Fruit fly (Drosophila melanogaster) whole organism, embryonic: ENCODE measurements around the gene CG32206.
A peak's percentile ranks its signal among the peaks of the same experiment; 100 is the strongest.

Experiments
- Abd-B ChIP-seq: fragments of 200-800 bp; sonication (Bioruptor generic); optimal IDR thresholded peaks from 2 replicates; lab custom pipeline; 2018; ENCODE audit warnings: missing biosample characterization, mild to moderate bottlenecking, missing genetic modification characterization, moderate library complexity
- Antp ChIP-seq: fragments of 200-800 bp; sonication (Bioruptor generic); optimal IDR thresholded peaks from 3 replicates; lab custom pipeline; 2016; ENCODE audit warnings: missing biosample characterization, missing genetic modification characterization
- Bgb ChIP-seq: fragments of 200-800 bp; sonication (Bioruptor generic); IDR thresholded peaks from 2 replicates; pipeline ENCODE4 v1.3.6; 2022; ENCODE audit warnings: missing biosample characterization, missing genetic modification characterization; ENCODE audit not compliant: partially characterized antibody
- CG12236 ChIP-seq: fragments of 200-800 bp; sonication (Bioruptor generic); optimal IDR thresholded peaks from 2 replicates; lab custom pipeline; 2016; ENCODE audit warnings: missing biosample characterization, missing genetic modification characterization
- CG12744 ChIP-seq: fragments of 200-800 bp; sonication (Bioruptor generic); optimal IDR thresholded peaks from 2 replicates; lab custom pipeline; 2016; ENCODE audit warnings: missing biosample characterization, missing genetic modification characterization
- CG13894 ChIP-seq: fragments of 200-800 bp; sonication (Bioruptor generic); optimal IDR thresholded peaks from 3 replicates; lab custom pipeline; 2018; ENCODE audit warnings: missing biosample characterization, mild to moderate bottlenecking, missing genetic modification characterization, moderate library complexity
- CG14710 ChIP-seq: fragments of 200-800 bp; sonication (Bioruptor generic); optimal IDR thresholded peaks from 3 replicates; lab custom pipeline; 2019; ENCODE audit warnings: missing biosample characterization, mild to moderate bottlenecking, missing genetic modification characterization, moderate library complexity
- CG15514 ChIP-seq: fragments of 200-800 bp; sonication (Bioruptor generic); optimal IDR thresholded peaks from 3 replicates; lab custom pipeline; 2017; ENCODE audit warnings: missing biosample characterization, missing genetic modification characterization, mild to moderate bottlenecking, moderate library complexity, missing genetic modification reagents
- CG1602 ChIP-seq: fragments of 200-800 bp; sonication (Bioruptor generic); optimal IDR thresholded peaks from 3 replicates; lab custom pipeline; 2016; ENCODE audit warnings: missing biosample characterization, missing genetic modification characterization
- CG17829 ChIP-seq: fragments of 200-800 bp; optimal IDR thresholded peaks from 2 replicates; lab custom pipeline; 2019; ENCODE audit warnings: missing biosample characterization, mild to moderate bottlenecking, missing genetic modification characterization, moderate library complexity
- CG18011 ChIP-seq: fragments of 200-800 bp; sonication (Bioruptor generic); optimal IDR thresholded peaks from 2 replicates; lab custom pipeline; 2017; ENCODE audit warnings: missing biosample characterization, missing genetic modification characterization, mild to moderate bottlenecking, moderate library complexity, missing genotype
- CG1832 ChIP-seq: fragments of 200-800 bp; sonication (Bioruptor generic); optimal IDR thresholded peaks from 2 replicates; lab custom pipeline; 2017; ENCODE audit warnings: missing biosample characterization, mild to moderate bottlenecking, missing genetic modification characterization, inconsistent platforms
- CG2120 ChIP-seq: fragments of 200-800 bp; sonication (Bioruptor generic); optimal IDR thresholded peaks from 3 replicates; lab custom pipeline; 2016; ENCODE audit warnings: missing biosample characterization, missing genetic modification characterization
- CG2129 ChIP-seq: fragments of 200-800 bp; sonication (Bioruptor generic); IDR thresholded peaks from 2 replicates; pipeline ENCODE4 v1.3.6; 2022; ENCODE audit warnings: missing biosample characterization, missing genetic modification characterization; ENCODE audit not compliant: partially characterized antibody
- CG3163 ChIP-seq: fragments of 200-800 bp; sonication (Bioruptor generic); optimal IDR thresholded peaks from 3 replicates; lab custom pipeline; 2016; ENCODE audit warnings: missing biosample characterization, missing genetic modification characterization
- CG42726 ChIP-seq: fragments of 200-800 bp; sonication (Bioruptor generic); IDR thresholded peaks from 2 replicates; pipeline ENCODE4 v1.3.6; 2022; ENCODE audit warnings: missing biosample characterization, missing genetic modification characterization; ENCODE audit not compliant: partially characterized antibody
- CG6791 ChIP-seq: fragments of 200-800 bp; sonication (Bioruptor generic); IDR thresholded peaks from 3 replicates; pipeline ENCODE4 v1.3.6; 2022; ENCODE audit warnings: missing biosample characterization, missing genetic modification characterization; ENCODE audit not compliant: partially characterized antibody
- CG7963 ChIP-seq: fragments of 200-800 bp; sonication (Bioruptor generic); IDR thresholded peaks from 3 replicates; pipeline ENCODE4 v1.3.6; 2022; ENCODE audit warnings: missing biosample characterization, missing genetic modification characterization; ENCODE audit not compliant: partially characterized antibody
- CG8290 ChIP-seq, 3 experiments: fragments of 200-800 bp; sonication (Bioruptor generic); optimal IDR thresholded peaks; 2 replicates each; lab custom pipeline; 2016 to 2019; ENCODE audit warnings: missing biosample characterization in 3 of 3, missing genetic modification characterization in 3 of 3, mild to moderate bottlenecking in 2 of 3, moderate library complexity in 1 of 3
- CG8765 ChIP-seq: fragments of 200-800 bp; sonication (Bioruptor generic); IDR thresholded peaks from 2 replicates; pipeline ENCODE4 v1.3.6; 2022; ENCODE audit warnings: missing biosample characterization, missing genetic modification characterization
- CG9817 ChIP-seq: fragments of 200-800 bp; sonication (Bioruptor generic); optimal IDR thresholded peaks from 2 replicates; lab custom pipeline; 2018; ENCODE audit warnings: missing biosample characterization, mild to moderate bottlenecking, missing genetic modification characterization, moderate library complexity
- CTCF ChIP-seq: fragments of 200-800 bp; sonication (Bioruptor generic); optimal IDR thresholded peaks from 2 replicates; lab custom pipeline; 2017; ENCODE audit warnings: missing biosample characterization, mild to moderate bottlenecking, missing genetic modification characterization, moderate library complexity
- Dp ChIP-seq: fragments of 200-800 bp; sonication (Bioruptor generic); optimal IDR thresholded peaks from 2 replicates; lab custom pipeline; 2018; ENCODE audit warnings: missing biosample characterization, mild to moderate bottlenecking, missing genetic modification characterization, moderate library complexity
- HmgD ChIP-seq: fragments of 200-800 bp; sonication (Bioruptor generic); optimal IDR thresholded peaks from 3 replicates; lab custom pipeline; 2016; ENCODE audit warnings: missing biosample characterization, missing genetic modification characterization
- Hsf ChIP-seq: fragments of 200-800 bp; sonication (Bioruptor generic); optimal IDR thresholded peaks from 3 replicates; lab custom pipeline; 2016; ENCODE audit warnings: missing biosample characterization, missing genetic modification characterization
- Lhr ChIP-seq: fragments of 200-800 bp; sonication (Bioruptor generic); optimal IDR thresholded peaks from 3 replicates; lab custom pipeline; 2017; ENCODE audit warnings: mild to moderate bottlenecking, missing biosample characterization, missing genetic modification reagents, missing genetic modification characterization
- NFAT ChIP-seq: fragments of 200-800 bp; sonication (Bioruptor generic); IDR thresholded peaks from 2 replicates; pipeline ENCODE4 v1.3.6; 2022; ENCODE audit warnings: missing biosample characterization, missing genetic modification characterization
- Oli ChIP-seq: fragments of 200-800 bp; sonication (Bioruptor generic); optimal IDR thresholded peaks from 2 replicates; lab custom pipeline; 2018; ENCODE audit warnings: missing biosample characterization, mild to moderate bottlenecking, missing genetic modification characterization, moderate library complexity
- Sin3A ChIP-seq: fragments of >200 bp; optimal IDR thresholded peaks from 2 replicates; lab custom pipeline; 2018
- amos ChIP-seq: fragments of 200-800 bp; sonication (Bioruptor generic); IDR thresholded peaks from 2 replicates; pipeline ENCODE4 v1.3.6; 2022; ENCODE audit warnings: missing biosample characterization, missing genetic modification characterization; ENCODE audit not compliant: partially characterized antibody
- ase ChIP-seq: fragments of 200-800 bp; sonication (Bioruptor generic); IDR thresholded peaks from 3 replicates; pipeline ENCODE4 v1.3.6; 2022; ENCODE audit warnings: missing biosample characterization, missing genetic modification characterization
- btn ChIP-seq: fragments of 200-800 bp; sonication (Bioruptor generic); optimal IDR thresholded peaks from 2 replicates; lab custom pipeline; 2016; ENCODE audit warnings: missing biosample characterization, missing genetic modification characterization
- cas ChIP-seq: fragments of 200-800 bp; sonication (Bioruptor generic); IDR thresholded peaks from 2 replicates; pipeline ENCODE4 v1.3.6; 2022; ENCODE audit warnings: missing biosample characterization, missing genetic modification characterization
- cato ChIP-seq: fragments of 200-800 bp; sonication (Bioruptor generic); optimal IDR thresholded peaks from 2 replicates; lab custom pipeline; 2016; ENCODE audit warnings: missing biosample characterization, missing genetic modification characterization, borderline replicate concordance
- hbn ChIP-seq: fragments of 200-800 bp; sonication (Bioruptor generic); IDR thresholded peaks from 2 replicates; pipeline ENCODE4 v1.3.6; 2022; ENCODE audit warnings: missing biosample characterization, missing genetic modification characterization; ENCODE audit not compliant: partially characterized antibody
- ind ChIP-seq: fragments of 200-800 bp; sonication (Bioruptor generic); optimal IDR thresholded peaks from 3 replicates; lab custom pipeline; 2016; ENCODE audit warnings: missing biosample characterization, missing genetic modification characterization
- insv ChIP-seq, 2 experiments: fragments of 200-800 bp; sonication (Bioruptor generic); optimal IDR thresholded peaks; 3 replicates each; lab custom pipeline; 2016 to 2018; ENCODE audit warnings: missing biosample characterization in 2 of 2, missing genetic modification characterization in 2 of 2
- inv ChIP-seq: fragments of 200-800 bp; sonication (Bioruptor generic); IDR thresholded peaks from 2 replicates; pipeline ENCODE4 v1.3.6; 2022; ENCODE audit warnings: missing biosample characterization, missing genetic modification characterization; ENCODE audit not compliant: partially characterized antibody
- pan ChIP-seq, 4 experiments: fragments of >200 bp in 3 of 4; fragments of 200-800 bp in 1 of 4; sonication (Bioruptor generic) in 1 of 4; optimal IDR thresholded peaks in 3 of 4; IDR thresholded peaks in 1 of 4; 2 replicates each; pipeline versions ENCODE4 v1.3.6 to Lab custom; 2017 to 2022; ENCODE audit warnings: missing biosample characterization in 2 of 4, missing genetic modification characterization in 2 of 4, mixed read lengths in 1 of 4
- pita ChIP-seq: fragments of 200-800 bp; sonication (Bioruptor generic); optimal IDR thresholded peaks from 2 replicates; lab custom pipeline; 2017; ENCODE audit warnings: missing biosample characterization, mild to moderate bottlenecking, missing genetic modification characterization
- prd ChIP-seq, 3 experiments: fragments of >200 bp in 2 of 3; fragments of 200-800 bp in 1 of 3; sonication (Bioruptor generic) in 1 of 3; optimal IDR thresholded peaks in 2 of 3; IDR thresholded peaks in 1 of 3; 2 replicates in 2 of 3; 3 replicates in 1 of 3; pipeline versions ENCODE4 v1.3.6 to Lab custom; 2017 to 2022; ENCODE audit warnings: missing biosample characterization in 1 of 3, missing genetic modification characterization in 1 of 3
- stwl ChIP-seq: fragments of 200-800 bp; sonication (Bioruptor generic); optimal IDR thresholded peaks from 3 replicates; lab custom pipeline; 2018; ENCODE audit warnings: missing biosample characterization, mild to moderate bottlenecking, missing genetic modification characterization, moderate library complexity
- zen ChIP-seq: fragments of 200-800 bp; sonication (Bioruptor generic); optimal IDR thresholded peaks from 3 replicates; lab custom pipeline; 2018; ENCODE audit warnings: missing biosample characterization, mild to moderate bottlenecking, missing genetic modification characterization, moderate library complexity
- zfh2 ChIP-seq: fragments of 200-800 bp; sonication (Bioruptor generic); optimal IDR thresholded peaks from 2 replicates; lab custom pipeline; 2016; ENCODE audit warnings: missing biosample characterization, missing genetic modification characterization

The CG32206 gene

dm6 chr3L:19294613-19295299, 118.0 kb downstream of the CG32206 start (continued):
- TF ChIP-seq CG3163 (GFP tag; lab: Kevin White, UChicago) (peak; percentile 8), CG15514 (GFP tag; lab: Kevin White, UChicago) (peak; percentile 33), CG2120 (no peak), stwl (tag; lab: Kevin White, UChicago) (peak; percentile 12), CG18011 (GFP tag; lab: Kevin White, UChicago) (no peak), Abd-B (GFP tag; lab: Kevin White, UChicago) (no peak), Sin3A (lab: Kevin White, UChicago) (peak; percentile 80), Lhr (GFP tag; lab: Kevin White, UChicago) (peak; percentile 62), HmgD (GFP tag; lab: Kevin White, UChicago) (peak; percentile 48), CG12744 (GFP tag; lab: Kevin White, UChicago) (no peak), CG1832 (no peak), CG17829 (tag; lab: Kevin White, UChicago) (peak; percentile 40), Oli (tag; lab: Kevin White, UChicago) (no peak)

dm6 chr3L:19294235-19294612, 118.5 kb downstream of the CG32206 start, which contains the start of gene fal:
Gene fal (plus strand): TSS chr3L:19294564.
- TF ChIP-seq Bgb (GFP tag; lab: Robert Waterston, UW), result peak; percentile 64
- TF ChIP-seq zfh2 (GFP tag; lab: Kevin White, UChicago), result peak; percentile 28
- TF ChIP-seq NFAT, result 0 out of 2 replicates have a peak, but pooled peaks have one; percentile 7
- TF ChIP-seq CG7963 (GFP tag; lab: Robert Waterston, UW), result 0 out of 3 replicates have a peak, but pooled peaks have one; percentile 32
- TF ChIP-seq zen (tag; lab: Kevin White, UChicago), result peak; percentile 20
- TF ChIP-seq CG13894 (tag; lab: Kevin White, UChicago), result peak; percentile 80
- TF ChIP-seq CG12236, result no peak
- TF ChIP-seq CG9817, result peak; percentile 27
- peak; percentile 82 for TF ChIP-seq stwl (tag; lab: Kevin White, UChicago)
- TF ChIP-seq Dp, result peak; percentile 43
- TF ChIP-seq insv (GFP tag; optimal IDR thresholded peaks at IDR 0.05; lab: Kevin White, UChicago), result no peak
- TF ChIP-seq pan (optimal IDR thresholded peaks at IDR 0.05; lab: Kevin White, UChicago), result no peak
- TF ChIP-seq pan (GFP tag; optimal IDR thresholded peaks at IDR 0.05 in 1 of 2, IDR thresholded peaks at IDR 0.05 in 1 of 2), result peak in 1 of 2 experiments; percentile 16
- TF ChIP-seq CG14710 (tag; lab: Kevin White, UChicago), result peak; percentile 55
- peak; percentile 25 for TF ChIP-seq ind
- no peak for TF ChIP-seq CG3163 (GFP tag; lab: Kevin White, UChicago)
- TF ChIP-seq inv, result peak; percentile 23; the same call in 1 of the 2 replicates
- peak; percentile 59; the same call in 1 of the 2 replicates for TF ChIP-seq CG42726 (GFP tag; lab: Robert Waterston, UW)
- peak; percentile 43 for TF ChIP-seq Antp (GFP tag; lab: Kevin White, UChicago)
- TF ChIP-seq cato (GFP tag; lab: Kevin White, UChicago), result peak; percentile 37
- TF ChIP-seq hbn (GFP tag; lab: Robert Waterston, UW), result no peak
- TF ChIP-seq CTCF (GFP tag; lab: Kevin White, UChicago), result peak; percentile 95
- 0 out of 3 replicates have a peak, but pooled peaks have one; percentile 7 for TF ChIP-seq ase (GFP tag; lab: Robert Waterston, UW)
- TF ChIP-seq CG6791 (GFP tag; lab: Robert Waterston, UW), result peak; percentile 71
- no peak for TF ChIP-seq CG2129 (GFP tag; lab: Robert Waterston, UW)
- peak; percentile 79 for TF ChIP-seq CG8290 (GFP tag; optimal IDR thresholded peaks at IDR 0.05; lab: Kevin White, UChicago)
- TF ChIP-seq CG8290 (tag; optimal IDR thresholded peaks at IDR 0.05; lab: Kevin White, UChicago), result no peak
- no peak for TF ChIP-seq btn
- TF ChIP-seq pita, result peak; percentile 78
- TF ChIP-seq Hsf (GFP tag; lab: Kevin White, UChicago), result peak; percentile 45
- no peak for TF ChIP-seq cas (GFP tag; lab: Robert Waterston, UW)
- peak; percentile 57 for TF ChIP-seq CG15514 (GFP tag; lab: Kevin White, UChicago)
- TF ChIP-seq amos (GFP tag; lab: Robert Waterston, UW), result peak; percentile 65
- peak; percentile 21 for TF ChIP-seq CG1602 (GFP tag; lab: Kevin White, UChicago)
- peak; percentile 46; the same call in 1 of the 2 replicates for TF ChIP-seq CG8765 (GFP tag; lab: Robert Waterston, UW)
- TF ChIP-seq prd (optimal IDR thresholded peaks at IDR 0.05; lab: Kevin White, UChicago), result no peak
- TF ChIP-seq prd (GFP tag; IDR thresholded peaks at IDR 0.05; lab: Robert Waterston, UW), result 0 out of 3 replicates have a peak, but pooled peaks have one; percentile 34
